Worm (Caenorhabditis elegans) whole organism, dauer: ENCODE data around the gene clec-58.
"Not testable (repeated sequence)": the region's sequence is repeated elsewhere in the genome, so short reads cannot be mapped to it uniquely, and the experiment has no call there.

ENCODE experiments used
- unc-62 ChIP-seq: sonication (generic microtip); optimal IDR thresholded peaks from 2 replicates; lab custom pipeline; 2017; ENCODE audit warnings: missing biosample characterization, missing genetic modification reagents, missing genetic modification characterization

Gene clec-58

ce11 chrII:10500674-10501073 lies 24.7 kb upstream of the clec-58 start:
- TF ChIP-seq unc-62 (GFP tag; lab: Kevin White, UChicago) = no peak

DNA sequence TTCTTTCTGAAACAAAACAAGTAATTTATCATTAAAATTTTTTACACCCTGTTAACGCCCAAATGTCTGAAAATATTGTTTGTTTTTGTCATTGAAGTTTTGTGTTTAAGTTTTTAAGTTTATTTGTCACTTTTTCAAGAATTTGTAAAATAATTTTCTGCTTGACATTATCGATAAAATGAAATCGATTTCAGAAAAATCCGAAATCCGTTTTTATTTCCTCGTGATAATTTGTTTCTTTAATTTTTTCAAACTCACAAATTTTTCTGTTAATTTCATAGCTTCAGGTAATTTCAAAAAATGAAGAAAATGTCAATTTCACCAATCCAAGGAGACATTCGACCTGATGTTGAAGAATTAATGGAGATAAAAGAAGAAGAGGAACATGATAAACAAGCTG lies 20.0 kb upstream of the clec-58 start, which contains the start of gene ZK666.12:
Gene ZK666.12 (plus strand): TSS at position 301 of the 400 bp plus-strand sequence.
- no peak for TF ChIP-seq unc-62 (GFP tag; lab: Kevin White, UChicago)

ce11 chrII:10494467-10494866 lies 18.5 kb upstream of the clec-58 start, which contains the start of gene ZK666.14:
Gene ZK666.14 (plus strand): TSS chrII:10494767.
- no peak for TF ChIP-seq unc-62 (GFP tag; lab: Kevin White, UChicago)

DNA sequence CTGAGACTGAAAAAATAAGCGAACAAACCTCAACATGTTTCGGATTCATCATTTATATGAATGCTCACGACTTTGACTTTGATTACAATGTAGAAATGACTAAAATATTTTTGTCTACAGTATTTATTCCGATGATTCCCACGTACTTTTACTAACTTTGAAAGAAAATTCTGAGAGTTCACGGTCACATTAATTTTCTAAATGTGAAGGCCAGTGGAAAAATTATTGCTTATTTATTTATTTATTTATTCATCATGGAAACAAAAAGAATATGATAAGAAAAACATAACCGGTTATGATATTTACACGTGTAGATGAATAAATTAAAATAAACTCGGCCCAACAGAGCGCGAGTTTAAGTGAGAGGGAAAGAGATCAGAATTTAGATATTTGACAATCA lies 17.1 kb upstream of the clec-58 start, which contains the start of gene ZK666.8:
Gene ZK666.8 (minus strand): TSS at position 101 of the 400 bp plus-strand sequence.
- TF ChIP-seq unc-62 (GFP tag; lab: Kevin White, UChicago) = not testable (repeated sequence)

DNA sequence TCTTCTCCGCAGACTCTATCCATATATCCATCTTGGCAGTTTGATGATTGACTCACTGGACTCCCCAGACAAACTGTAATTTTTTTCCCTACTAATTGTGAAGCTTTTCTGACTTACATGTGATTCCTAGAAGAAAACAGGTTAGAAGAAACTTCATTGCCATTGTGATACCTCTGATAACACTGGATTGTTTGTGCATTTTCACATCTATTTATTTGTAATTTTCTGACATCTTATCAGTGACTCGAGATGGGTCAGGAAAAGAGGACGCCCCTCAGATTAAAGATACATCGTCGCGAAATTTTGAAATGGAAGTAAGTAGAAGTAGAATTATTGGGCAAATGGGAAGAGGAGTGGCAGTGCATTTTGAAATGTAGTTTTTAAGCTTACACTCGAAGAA lies 14.4 kb upstream of the clec-58 start, which contains the start of gene clec-61:
Gene clec-61 (minus strand): TSS at position 209 of the 400 bp plus-strand sequence.
- no peak for TF ChIP-seq unc-62 (GFP tag; lab: Kevin White, UChicago)

DNA sequence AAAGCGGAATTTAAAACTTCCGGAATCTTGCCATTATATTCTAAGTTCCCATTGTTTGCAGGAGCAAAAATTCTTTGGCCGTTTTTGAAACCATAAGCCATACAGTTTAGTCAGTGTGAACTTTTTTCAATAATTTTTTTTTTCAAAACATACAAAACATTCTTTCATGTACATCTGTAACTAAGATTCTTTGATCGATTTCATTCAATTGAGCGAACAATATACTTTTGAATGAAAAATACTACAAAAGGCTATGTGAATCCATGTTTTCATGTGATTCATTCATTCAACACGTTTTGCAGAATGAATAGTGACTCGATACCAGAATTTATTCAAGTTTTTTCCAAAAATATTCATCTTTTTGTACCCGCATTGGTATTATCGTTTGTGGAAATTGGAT lies 10.8 kb upstream of the clec-58 start, which contains the start of gene ZK666.15:
Gene ZK666.15 (plus strand): TSS at position 301 of the 400 bp plus-strand sequence.
- no peak for TF ChIP-seq unc-62 (GFP tag; lab: Kevin White, UChicago)

- TF ChIP-seq unc-62 (GFP tag; lab: Kevin White, UChicago) = no peak
These were observed 9.7 kb upstream of the clec-58 start for ce11 chrII:10485640-10486039.

DNA sequence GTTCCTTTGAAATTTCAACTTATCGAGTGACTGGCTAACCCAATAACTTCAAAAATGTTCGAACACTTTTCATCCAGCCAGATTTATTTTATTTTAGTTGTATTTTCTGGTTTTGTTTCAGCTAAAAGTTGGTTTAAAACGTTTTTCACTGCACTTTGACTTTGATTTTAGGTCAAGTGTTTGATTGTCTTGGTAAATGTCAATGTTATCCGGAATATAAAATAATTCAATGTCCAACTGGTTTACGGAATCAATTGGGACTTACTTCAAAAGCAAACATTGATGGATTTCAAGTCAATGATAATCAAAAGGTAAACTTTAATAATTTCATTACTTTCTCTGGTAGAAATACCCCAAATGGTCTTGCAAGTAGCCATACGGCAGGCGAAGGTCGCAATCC lies 7.9 kb upstream of the clec-58 start:
- no peak for TF ChIP-seq unc-62 (GFP tag; lab: Kevin White, UChicago)

DNA sequence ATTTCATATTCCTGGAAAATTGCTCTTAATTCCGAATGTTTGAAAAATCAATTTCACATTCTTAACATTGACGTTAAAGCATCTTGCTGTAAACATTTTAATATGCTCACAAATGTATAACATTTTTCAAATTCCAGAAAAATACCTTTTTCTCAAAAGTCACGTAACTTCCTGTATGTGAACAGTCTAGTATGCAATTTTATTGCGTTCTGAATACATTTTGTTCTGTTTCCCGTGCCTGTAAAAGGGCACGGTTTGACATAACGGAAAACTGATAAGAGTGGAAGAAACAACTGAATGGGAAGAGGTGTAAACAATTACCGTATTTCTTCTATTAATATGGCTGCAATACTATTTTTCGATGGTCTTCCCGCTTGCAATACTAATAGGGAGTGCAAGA lies 7.0 kb upstream of the clec-58 start:
- no peak for TF ChIP-seq unc-62 (GFP tag; lab: Kevin White, UChicago)

DNA sequence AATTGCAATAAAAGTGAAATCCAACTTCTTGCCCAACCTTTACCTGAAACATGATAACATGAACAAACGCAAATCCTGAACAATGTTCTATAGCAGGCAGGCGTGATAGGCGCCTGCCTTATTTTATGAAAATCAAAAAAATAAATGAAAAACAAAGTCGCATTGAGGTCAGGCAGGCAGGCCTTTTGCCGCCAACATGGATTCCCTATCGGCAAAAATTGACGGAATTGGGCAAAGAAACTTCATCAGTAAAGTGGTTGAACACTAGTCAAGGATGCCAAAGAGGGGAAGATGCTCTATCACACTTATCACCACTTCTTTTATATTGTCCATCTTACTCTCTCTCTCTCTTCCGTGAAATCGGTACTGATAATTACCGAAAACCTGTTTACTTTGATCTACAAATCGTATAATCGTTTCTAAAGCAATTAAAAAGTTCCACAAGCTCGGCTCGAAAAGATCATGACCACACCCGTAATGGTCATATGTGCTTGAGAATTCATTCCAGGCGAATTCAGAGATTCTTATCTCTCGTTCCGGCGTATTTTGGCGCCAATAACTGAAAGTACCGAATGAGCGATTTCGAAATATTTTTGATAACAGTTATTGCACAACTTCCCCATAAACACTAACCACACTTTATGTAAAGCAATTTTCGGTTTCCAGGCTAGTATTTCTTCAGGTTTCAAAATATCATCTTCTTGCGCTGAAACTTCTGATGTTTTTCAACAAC lies 6.1 kb upstream of the clec-58 start, which contains the start of the genes clec-60 and ZK666.11:
Gene clec-60 (minus strand): TSS at position 51 of the 733 bp plus-strand sequence.
Gene ZK666.11 (plus strand): TSS at position 699 of the 733 bp plus-strand sequence.
- TF ChIP-seq unc-62 (GFP tag; lab: Kevin White, UChicago) = no peak

- TF ChIP-seq unc-62 (GFP tag; lab: Kevin White, UChicago) = no peak
These were observed 4.1 kb upstream of the clec-58 start for ce11 chrII:10480043-10480442.

- TF ChIP-seq unc-62 (GFP tag; lab: Kevin White, UChicago) = no peak
These were observed 3.4 kb upstream of the clec-58 start, which contains the start of gene clec-59 for ce11 chrII:10479348-10479747. Gene clec-59 (minus strand): TSS chrII:10479448.

ce11 chrII:10476959-10477358 lies 1.0 kb upstream of the clec-58 start, which contains the start of gene ZK666.4:
Gene ZK666.4 (plus strand): TSS chrII:10477259.
- no peak for TF ChIP-seq unc-62 (GFP tag; lab: Kevin White, UChicago)

DNA sequence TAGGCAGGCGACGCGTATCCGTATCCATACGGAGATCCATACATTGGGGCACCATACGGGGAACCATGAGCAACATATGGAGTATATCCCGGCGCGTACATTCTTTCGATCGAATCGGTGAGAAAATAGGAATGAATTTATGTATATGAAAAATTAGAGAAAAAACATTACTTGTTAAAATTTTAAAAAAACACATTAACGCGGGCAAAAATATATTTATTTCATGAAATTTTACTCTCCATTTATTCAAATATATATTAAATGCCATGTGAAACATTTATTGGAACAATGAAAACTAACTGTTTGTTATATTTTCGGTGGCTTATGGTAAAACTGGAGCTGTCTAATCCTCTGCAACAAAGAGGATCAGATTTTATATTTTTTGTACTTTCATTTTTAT lies 4.1 kb downstream of the clec-58 start, which contains the start of gene ZK666.2:
Gene ZK666.2 (minus strand): TSS at position 101 of the 400 bp plus-strand sequence.
- no peak for TF ChIP-seq unc-62 (GFP tag; lab: Kevin White, UChicago)

ce11 chrII:10471247-10471646 lies 4.7 kb downstream of the clec-58 start, which contains the start of gene ZK666.1:
Gene ZK666.1 (minus strand): TSS chrII:10471347.
- no peak for TF ChIP-seq unc-62 (GFP tag; lab: Kevin White, UChicago)

DNA sequence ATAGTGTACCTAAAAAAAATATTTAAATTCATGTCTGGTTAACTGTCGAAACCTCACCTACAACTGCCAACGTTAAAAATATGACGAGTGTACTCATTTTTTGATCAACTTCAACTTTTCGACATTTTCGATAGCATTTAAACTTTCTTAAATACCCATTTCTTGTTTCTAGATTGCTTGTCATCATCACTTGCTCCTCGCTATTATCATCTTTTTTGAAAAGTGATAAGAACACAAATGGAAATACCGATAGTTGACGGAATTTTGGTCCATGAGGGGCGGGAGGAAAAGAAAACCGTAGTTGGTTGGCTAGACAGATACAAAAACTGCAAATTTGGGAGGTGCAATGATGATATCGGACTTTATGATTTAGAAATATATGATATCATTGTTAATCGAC lies 5.8 kb downstream of the clec-58 start, which contains the start of gene clec-143:
Gene clec-143 (minus strand): TSS at position 139 of the 400 bp plus-strand sequence.
- no peak for TF ChIP-seq unc-62 (GFP tag; lab: Kevin White, UChicago)
